Fruit fly (Drosophila melanogaster) whole organism, embryonic: ENCODE measurements around the gene gish.

Experiments
- Adf1 ChIP-seq: fragments of 200-800 bp; sonication (Bioruptor generic); IDR thresholded peaks from 2 replicates; pipeline ENCODE4 v1.3.6; 2022; ENCODE audit warnings: missing biosample characterization, missing genetic modification characterization
- B-H2 ChIP-seq: fragments of 200-800 bp; sonication (Bioruptor generic); optimal IDR thresholded peaks from 2 replicates; lab custom pipeline; 2018; ENCODE audit warnings: missing biosample characterization, mild to moderate bottlenecking, missing genetic modification characterization
- BEAF-32 ChIP-seq: fragments of 200-800 bp; sonication (Bioruptor generic); optimal IDR thresholded peaks from 3 replicates; lab custom pipeline; 2017; ENCODE audit warnings: missing biosample characterization, missing genetic modification characterization, mild to moderate bottlenecking, moderate library complexity, missing genetic modification reagents
- CG10147 ChIP-seq: fragments of 200-800 bp; sonication (Bioruptor generic); optimal IDR thresholded peaks from 2 replicates; lab custom pipeline; 2019; ENCODE audit warnings: missing biosample characterization, mild to moderate bottlenecking, missing genetic modification characterization, moderate library complexity
- CG10267 ChIP-seq: fragments of 200-800 bp; sonication (Bioruptor generic); optimal IDR thresholded peaks from 2 replicates; lab custom pipeline; 2018; ENCODE audit warnings: missing biosample characterization, mild to moderate bottlenecking, missing genetic modification characterization, moderate library complexity
- CG11398 ChIP-seq: fragments of 200-800 bp; sonication (Bioruptor generic); optimal IDR thresholded peaks from 2 replicates; lab custom pipeline; 2016; ENCODE audit warnings: missing biosample characterization, missing genetic modification characterization
- CG11504 ChIP-seq: fragments of 200-800 bp; sonication (Bioruptor generic); optimal IDR thresholded peaks from 3 replicates; lab custom pipeline; 2019; ENCODE audit warnings: missing biosample characterization, mild to moderate bottlenecking, missing genetic modification characterization, moderate library complexity
- CG11723 ChIP-seq: fragments of 200-800 bp; sonication (Bioruptor generic); optimal IDR thresholded peaks from 2 replicates; lab custom pipeline; 2017; ENCODE audit warnings: missing biosample characterization, mild to moderate bottlenecking, missing genetic modification characterization
- CG12391 ChIP-seq: fragments of 200-800 bp; sonication (Bioruptor generic); optimal IDR thresholded peaks from 3 replicates; lab custom pipeline; 2018; ENCODE audit warnings: missing biosample characterization, mild to moderate bottlenecking, missing genetic modification characterization, moderate library complexity
- CG12659 ChIP-seq: fragments of 200-800 bp; sonication (Bioruptor generic); optimal IDR thresholded peaks from 3 replicates; lab custom pipeline; 2017; ENCODE audit warnings: mild to moderate bottlenecking, missing biosample characterization, missing genetic modification reagents, missing genetic modification characterization
- CG12744 ChIP-seq: fragments of 200-800 bp; sonication (Bioruptor generic); optimal IDR thresholded peaks from 2 replicates; lab custom pipeline; 2016; ENCODE audit warnings: missing biosample characterization, missing genetic modification characterization
- CG14710 ChIP-seq: fragments of 200-800 bp; sonication (Bioruptor generic); optimal IDR thresholded peaks from 3 replicates; lab custom pipeline; 2019; ENCODE audit warnings: missing biosample characterization, mild to moderate bottlenecking, missing genetic modification characterization, moderate library complexity
- CG15514 ChIP-seq: fragments of 200-800 bp; sonication (Bioruptor generic); optimal IDR thresholded peaks from 3 replicates; lab custom pipeline; 2017; ENCODE audit warnings: missing biosample characterization, missing genetic modification characterization, mild to moderate bottlenecking, moderate library complexity, missing genetic modification reagents
- CG1603 ChIP-seq: fragments of 200-800 bp; sonication (Bioruptor generic); optimal IDR thresholded peaks from 2 replicates; lab custom pipeline; 2019; ENCODE audit warnings: missing biosample characterization, mild to moderate bottlenecking, missing genetic modification characterization, moderate library complexity
- CG18619 ChIP-seq: fragments of 200-800 bp; sonication (Bioruptor generic); optimal IDR thresholded peaks from 3 replicates; lab custom pipeline; 2017; ENCODE audit warnings: missing biosample characterization, mild to moderate bottlenecking, missing genetic modification characterization
- CG2116 ChIP-seq: fragments of 200-800 bp; sonication (Bioruptor generic); optimal IDR thresholded peaks from 3 replicates; lab custom pipeline; 2018; ENCODE audit warnings: missing biosample characterization, mild to moderate bottlenecking, missing genetic modification characterization
- CG30020 ChIP-seq: fragments of 200-800 bp; optimal IDR thresholded peaks from 2 replicates; lab custom pipeline; 2019; ENCODE audit warnings: missing biosample characterization, mild to moderate bottlenecking, missing genetic modification characterization, moderate library complexity
- CG42726 ChIP-seq: fragments of 200-800 bp; sonication (Bioruptor generic); IDR thresholded peaks from 2 replicates; pipeline ENCODE4 v1.3.6; 2022; ENCODE audit warnings: missing biosample characterization, missing genetic modification characterization; ENCODE audit not compliant: partially characterized antibody
- CG4820 ChIP-seq: fragments of 200-800 bp; sonication (Bioruptor generic); optimal IDR thresholded peaks from 3 replicates; lab custom pipeline; 2016; ENCODE audit warnings: missing biosample characterization, missing genetic modification characterization
- CG7556 ChIP-seq: fragments of 200-800 bp; sonication (Bioruptor generic); optimal IDR thresholded peaks from 2 replicates; lab custom pipeline; 2017; ENCODE audit warnings: missing biosample characterization, mild to moderate bottlenecking, missing genetic modification characterization
- CG7745 ChIP-seq: fragments of 200-800 bp; sonication (Bioruptor generic); optimal IDR thresholded peaks from 2 replicates; lab custom pipeline; 2018; ENCODE audit warnings: missing biosample characterization, mild to moderate bottlenecking, missing genetic modification characterization, moderate library complexity
- CG8290 ChIP-seq, 3 experiments: fragments of 200-800 bp; sonication (Bioruptor generic); optimal IDR thresholded peaks; 2 replicates each; lab custom pipeline; 2016 to 2019; ENCODE audit warnings: missing biosample characterization in 3 of 3, missing genetic modification characterization in 3 of 3, mild to moderate bottlenecking in 2 of 3, moderate library complexity in 1 of 3
- CHES-1-like ChIP-seq: fragments of 200-800 bp; sonication (Bioruptor generic); optimal IDR thresholded peaks from 2 replicates; lab custom pipeline; 2016; ENCODE audit warnings: missing biosample characterization, missing genetic modification characterization
- CoRest ChIP-seq: fragments of 200-800 bp; sonication (Bioruptor generic); optimal IDR thresholded peaks from 3 replicates; lab custom pipeline; 2018; ENCODE audit warnings: missing biosample characterization, mild to moderate bottlenecking, missing genetic modification characterization, moderate library complexity
- Dll ChIP-seq: fragments of 200-800 bp; sonication (Bioruptor generic); IDR thresholded peaks from 4 replicates; pipeline ENCODE4 v1.3.6; 2022; ENCODE audit warnings: missing biosample characterization, missing genetic modification characterization; ENCODE audit not compliant: partially characterized antibody
- Hmr ChIP-seq: fragments of 200-800 bp; sonication (Bioruptor generic); optimal IDR thresholded peaks from 3 replicates; lab custom pipeline; 2017; ENCODE audit warnings: mild to moderate bottlenecking, missing biosample characterization, missing genetic modification reagents, missing genetic modification characterization
- Jarid2 ChIP-seq: fragments of 200-800 bp; sonication (Bioruptor generic); optimal IDR thresholded peaks from 3 replicates; lab custom pipeline; 2017; ENCODE audit warnings: mild to moderate bottlenecking, missing biosample characterization, missing genetic modification reagents, missing genetic modification characterization
- MBD-R2 ChIP-seq: fragments of 200-800 bp; sonication (Bioruptor generic); IDR thresholded peaks from 2 replicates; pipeline ENCODE4 v1.3.6; 2022; ENCODE audit warnings: missing biosample characterization, missing genetic modification characterization
- MESR4 ChIP-seq: fragments of 200-800 bp; sonication (Bioruptor generic); optimal IDR thresholded peaks from 2 replicates; lab custom pipeline; 2018; ENCODE audit warnings: missing biosample characterization, mild to moderate bottlenecking, missing genetic modification characterization, moderate library complexity
- MTF-1 ChIP-seq: fragments of 200-800 bp; sonication (Bioruptor generic); optimal IDR thresholded peaks from 2 replicates; lab custom pipeline; 2018; ENCODE audit warnings: missing biosample characterization, mild to moderate bottlenecking, missing genetic modification characterization, borderline replicate concordance
- Myb ChIP-seq: fragments of 200-800 bp; sonication (Bioruptor generic); optimal IDR thresholded peaks from 2 replicates; lab custom pipeline; 2016; ENCODE audit warnings: missing biosample characterization, missing genetic modification characterization
- NC2β ChIP-seq: fragments of 200-800 bp; sonication (Bioruptor generic); optimal IDR thresholded peaks from 2 replicates; lab custom pipeline; 2016; ENCODE audit warnings: missing biosample characterization, missing genetic modification characterization
- Rfx ChIP-seq: fragments of 200-800 bp; sonication (Bioruptor generic); IDR thresholded peaks from 2 replicates; pipeline ENCODE4 v1.3.6; 2022; ENCODE audit warnings: missing biosample characterization, missing genetic modification characterization
- Scr ChIP-seq: fragments of 200-800 bp; sonication (Bioruptor generic); IDR thresholded peaks from 2 replicates; pipeline ENCODE4 v1.3.6; 2022; ENCODE audit warnings: missing biosample characterization, missing genetic modification characterization; ENCODE audit not compliant: partially characterized antibody
- Sox100B ChIP-seq: fragments of 200-800 bp; sonication (Bioruptor generic); optimal IDR thresholded peaks from 3 replicates; lab custom pipeline; 2018; ENCODE audit warnings: missing biosample characterization, mild to moderate bottlenecking, missing genetic modification characterization
- Sry-δ ChIP-seq: fragments of 200-800 bp; sonication (Bioruptor generic); optimal IDR thresholded peaks from 2 replicates; lab custom pipeline; 2016; ENCODE audit warnings: missing biosample characterization, missing genetic modification characterization
- Stat92E ChIP-seq, 3 experiments: fragments of >200 bp in 2 of 3; fragments of 200-800 bp in 1 of 3; sonication (Bioruptor generic) in 1 of 3; optimal IDR thresholded peaks; 2 replicates each; lab custom pipeline; 2017 to 2019; ENCODE audit warnings: missing biosample characterization in 3 of 3, missing genetic modification characterization in 3 of 3, mild to moderate bottlenecking in 1 of 3, moderate library complexity in 1 of 3
- bbx ChIP-seq: fragments of 200-800 bp; sonication (Bioruptor generic); IDR thresholded peaks from 2 replicates; pipeline ENCODE4 v1.3.6; 2022; ENCODE audit warnings: missing biosample characterization, missing genetic modification characterization; ENCODE audit not compliant: partially characterized antibody
- cad ChIP-seq: fragments of >200 bp; optimal IDR thresholded peaks from 2 replicates; lab custom pipeline; 2017; ENCODE audit warnings: missing biosample characterization, missing genetic modification characterization
- fd64A ChIP-seq: fragments of 200-800 bp; sonication (Bioruptor generic); optimal IDR thresholded peaks from 3 replicates; lab custom pipeline; 2018; ENCODE audit warnings: missing biosample characterization, mild to moderate bottlenecking, missing genetic modification characterization
- nom ChIP-seq: fragments of 200-800 bp; sonication (Bioruptor generic); optimal IDR thresholded peaks from 2 replicates; lab custom pipeline; 2017; ENCODE audit warnings: missing biosample characterization, missing genetic modification characterization, mild to moderate bottlenecking, moderate library complexity, missing genetic modification reagents
- onecut ChIP-seq: fragments of 200-800 bp; sonication (Bioruptor generic); IDR thresholded peaks from 2 replicates; pipeline ENCODE4 v1.3.6; 2022; ENCODE audit warnings: missing biosample characterization, missing genetic modification characterization
- row ChIP-seq: fragments of 200-800 bp; sonication (Bioruptor generic); IDR thresholded peaks from 3 replicates; pipeline ENCODE4 v1.3.6; 2022; ENCODE audit warnings: missing biosample characterization, missing genetic modification characterization
- slou ChIP-seq: fragments of 200-800 bp; sonication (Bioruptor generic); optimal IDR thresholded peaks from 3 replicates; lab custom pipeline; 2016; ENCODE audit warnings: missing biosample characterization, missing genetic modification characterization
- tna ChIP-seq: fragments of 200-800 bp; sonication (Bioruptor generic); IDR thresholded peaks from 2 replicates; pipeline ENCODE4 v1.3.6; 2022; ENCODE audit warnings: missing biosample characterization, missing genetic modification characterization; ENCODE audit not compliant: partially characterized antibody
- unpg ChIP-seq: fragments of 200-800 bp; sonication (Bioruptor generic); optimal IDR thresholded peaks from 3 replicates; lab custom pipeline; 2018; ENCODE audit warnings: missing biosample characterization, mild to moderate bottlenecking, missing genetic modification characterization, moderate library complexity
- vfl ChIP-seq: fragments of 200-800 bp; sonication (Bioruptor generic); optimal IDR thresholded peaks from 2 replicates; lab custom pipeline; 2016; ENCODE audit warnings: missing biosample characterization, missing genetic modification characterization

The gish gene

dm6 chr3R:16338342-16338741 lies 66.1 kb downstream of the gish start (continued):
- TF ChIP-seq CG4820 (no peak), vfl (GFP tag; lab: Kevin White, UChicago) (no peak), CG8290 (GFP tag; optimal IDR thresholded peaks at IDR 0.05; lab: Kevin White, UChicago) (no peak), CG8290 (tag; optimal IDR thresholded peaks at IDR 0.05; lab: Kevin White, UChicago) (peak in 1 of 2 experiments; percentile 62), CG12659 (peak; percentile 47), MESR4 (GFP tag; lab: Kevin White, UChicago) (peak; percentile 45), CG12744 (peak; percentile 4), Jarid2 (GFP tag; lab: Kevin White, UChicago) (peak; percentile 86), CG11398 (GFP tag; lab: Kevin White, UChicago) (no peak), CG30020 (tag; lab: Kevin White, UChicago) (peak; percentile 10), Myb (GFP tag; lab: Kevin White, UChicago) (peak; percentile 54), MTF-1 (GFP tag; lab: Kevin White, UChicago) (no peak), CG42726 (peak; percentile 59; the same call in 1 of the 2 replicates), CG2116 (GFP tag; lab: Kevin White, UChicago) (peak; percentile 44), CG7745 (tag; lab: Kevin White, UChicago) (peak; percentile 28), CG7556 (GFP tag; lab: Kevin White, UChicago) (no peak), Sox100B (GFP tag; lab: Kevin White, UChicago) (no peak), BEAF-32 (GFP tag; lab: Kevin White, UChicago) (peak; percentile 49), Adf1 (GFP tag; lab: Robert Waterston, UW) (no peak; the same call in 1 of the 2 replicates), CG10267 (tag; lab: Kevin White, UChicago) (peak; percentile 54), onecut (GFP tag; lab: Robert Waterston, UW) (0 out of 2 replicates have a peak, but pooled peaks have one; percentile 18), Dll (GFP tag; lab: Robert Waterston, UW) (0 out of 4 replicates have a peak, but pooled peaks have one; percentile 19), Rfx (GFP tag; lab: Robert Waterston, UW) (no peak), Scr (GFP tag; lab: Robert Waterston, UW) (0 out of 2 replicates have a peak, but pooled peaks have one; percentile 35), tna (GFP tag; lab: Robert Waterston, UW) (no peak), slou (GFP tag; lab: Kevin White, UChicago) (no peak), bbx (GFP tag; lab: Robert Waterston, UW) (peak; percentile 52; the same call in 1 of the 2 replicates), CoRest (tag; lab: Kevin White, UChicago) (peak; percentile 9), CG11504 (tag; lab: Kevin White, UChicago) (peak; percentile 30), Stat92E (GFP tag; optimal IDR thresholded peaks at IDR 0.05; lab: Kevin White, UChicago) (peak in 1 of 3 experiments; percentile 89), CHES-1-like (GFP tag; lab: Kevin White, UChicago) (peak; percentile 10), MBD-R2 (peak; percentile 41; the same call in 1 of the 2 replicates), cad (GFP tag; lab: Kevin White, UChicago) (no peak), CG12391 (tag; lab: Kevin White, UChicago) (peak; percentile 32), CG18619 (GFP tag; lab: Kevin White, UChicago) (no peak), CG11723 (GFP tag; lab: Kevin White, UChicago) (no peak), Sry-δ (GFP tag; lab: Kevin White, UChicago) (peak; percentile 51), NC2β (GFP tag; lab: Kevin White, UChicago) (peak; percentile 87), row (peak; percentile 30; the same call in 1 of the 3 replicates), CG1603 (tag; lab: Kevin White, UChicago) (peak; percentile 79), unpg (no peak), fd64A (GFP tag; lab: Kevin White, UChicago) (no peak), nom (peak; percentile 50), Hmr (peak; percentile 16), B-H2 (GFP tag; lab: Kevin White, UChicago) (peak; percentile 23), CG14710 (tag; lab: Kevin White, UChicago) (peak; percentile 71), CG10147 (peak; percentile 12), CG15514 (GFP tag; lab: Kevin White, UChicago) (peak; percentile 77)
